Worm (Caenorhabditis elegans): Measurements from ENCODE around the gene nhr-3.
A peak's percentile ranks its signal among the peaks of the same experiment; 100 is the strongest.

nhr-3 gene

ce11 chrX:14584335-14584734 is 26.0 kb downstream of the nhr-3 start:
- TF ChIP-seq tbx-8 (GFP tag; optimal IDR thresholded peaks at IDR 0.05) = no peak

DNA sequence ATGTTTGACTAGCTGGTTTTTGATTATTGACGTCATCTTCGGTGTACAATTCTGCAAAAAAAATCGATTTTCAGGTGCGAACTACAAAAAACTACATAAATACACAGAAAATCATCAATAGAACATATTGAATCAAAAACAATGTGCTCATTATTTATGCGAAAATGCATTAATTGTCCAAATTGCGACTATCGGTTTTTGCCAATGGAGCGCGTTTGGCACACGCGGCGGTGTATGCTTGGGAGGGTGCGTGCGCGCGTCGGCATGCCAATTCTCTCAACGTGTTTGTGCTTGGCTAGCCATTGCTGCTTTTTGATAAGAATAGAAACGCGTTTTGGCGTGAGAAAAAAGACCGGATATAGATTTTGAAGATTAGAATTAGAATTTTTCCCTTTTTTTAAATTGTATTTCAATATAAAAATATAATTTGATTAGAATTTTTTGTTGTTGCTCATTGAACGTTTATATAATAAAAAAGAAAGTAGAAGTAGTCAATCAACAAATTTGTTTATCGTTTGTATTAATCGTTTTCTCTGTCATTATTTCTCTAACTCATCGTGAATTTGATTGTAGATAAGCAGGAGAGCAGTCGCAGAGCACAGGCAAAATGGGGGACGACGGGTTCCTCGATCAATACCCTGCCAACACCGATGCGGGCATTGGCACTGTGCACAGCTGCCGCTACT is 30.9 kb downstream of the nhr-3 start, which contains the start of the genes C44H4.4 and tap-1:
C44H4.4 (minus strand) TSS at position 51 of the 686 bp plus-strand sequence.
tap-1 (plus strand) TSS at position 574 of the 686 bp plus-strand sequence.
- TF ChIP-seq ces-1 (GFP tag; optimal IDR thresholded peaks at IDR 0.05) (peak; percentile 65), M03D4.4 (tag; optimal IDR thresholded peaks at IDR 0.05) (no peak), ceh-39 (tag; optimal IDR thresholded peaks at IDR 0.05) (peak; percentile 65), pha-4 (tag; optimal IDR thresholded peaks at IDR 0.05) (no peak), ham-2 (GFP tag; optimal IDR thresholded peaks at IDR 0.05) (peak; percentile 17), mep-1 (tag; optimal IDR thresholded peaks at IDR 0.05) (peak; percentile 66)

DNA sequence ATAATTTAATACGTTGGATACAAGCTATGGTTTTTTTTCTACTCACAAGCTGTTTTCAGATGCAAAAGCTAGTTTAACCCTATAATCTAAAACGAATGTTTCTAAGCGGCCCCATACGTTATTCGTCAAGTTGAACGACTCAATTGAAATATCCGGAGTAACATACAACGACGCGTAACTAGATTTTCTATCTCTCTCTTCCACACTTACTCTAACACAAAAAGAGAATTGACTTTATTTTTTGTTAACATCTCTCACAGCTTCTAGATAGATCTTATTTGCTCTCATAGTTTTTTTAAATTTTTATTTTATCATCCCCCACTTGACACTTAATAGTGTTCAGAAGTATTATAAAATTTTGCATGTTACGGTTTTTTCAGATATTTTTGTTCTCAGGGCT is 34.9 kb downstream of the nhr-3 start:
- TF ChIP-seq M03D4.4 (tag; optimal IDR thresholded peaks at IDR 0.05) = no peak
- peak; percentile 95 for TF ChIP-seq ces-1 (GFP tag; optimal IDR thresholded peaks at IDR 0.05)

ce11 chrX:14594825-14595224 is 36.5 kb downstream of the nhr-3 start, which contains the start of gene C44H4.8:
Gene C44H4.8 (plus strand): TSS chrX:14595125.
- TF ChIP-seq lin-13 (tag; optimal IDR thresholded peaks at IDR 0.05) = no peak
- no peak for TF ChIP-seq ces-1 (GFP tag; optimal IDR thresholded peaks at IDR 0.05)
- TF ChIP-seq flh-1 (GFP tag; optimal IDR thresholded peaks at IDR 0.05) = no peak
- TF ChIP-seq snpc-4 (tag; optimal IDR thresholded peaks at IDR 0.05) = no peak
- TF ChIP-seq ceh-39 (tag; optimal IDR thresholded peaks at IDR 0.05) = no peak
- no peak for TF ChIP-seq tbx-8 (GFP tag; optimal IDR thresholded peaks at IDR 0.05)
- TF ChIP-seq ztf-11 (tag; optimal IDR thresholded peaks at IDR 0.05) = no peak
- no peak for TF ChIP-seq elt-1 (tag; optimal IDR thresholded peaks at IDR 0.05; ENCODE audit: borderline replicate concordance, insufficient read depth)

DNA sequence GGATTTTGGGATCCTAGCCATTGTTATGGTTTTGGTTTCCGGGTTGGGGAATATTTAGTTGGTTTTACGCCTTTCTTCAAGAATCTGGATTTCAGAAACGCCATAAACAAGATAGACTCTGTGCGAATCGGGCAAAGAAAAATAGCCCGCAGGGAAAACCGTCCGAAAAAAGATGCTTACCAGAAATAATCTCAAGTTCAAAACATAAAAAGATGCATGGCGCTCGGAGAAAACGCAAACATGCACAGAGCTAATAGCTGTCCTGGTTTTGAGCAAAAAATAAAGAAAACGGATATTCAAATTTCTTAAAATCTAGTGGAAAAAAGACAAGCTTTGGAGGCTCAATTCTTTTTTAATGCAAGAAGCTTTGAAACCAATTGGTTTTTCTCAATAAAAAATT is 40.9 kb downstream of the nhr-3 start, which contains the start of gene C44H4.6:
C44H4.6 (minus strand) TSS at position 101 of the 400 bp plus-strand sequence.
- TF ChIP-seq hlh-1 (tag; optimal IDR thresholded peaks at IDR 0.05) = no peak

- TF ChIP-seq M03D4.4 (tag; optimal IDR thresholded peaks at IDR 0.05) (peak; percentile 24), nhr-237 (tag; optimal IDR thresholded peaks at IDR 0.05) (no peak), cnd-1 (tag; optimal IDR thresholded peaks at IDR 0.05) (no peak), zip-8 (tag; optimal IDR thresholded peaks at IDR 0.05) (no peak), hlh-1 (tag; optimal IDR thresholded peaks at IDR 0.05) (no peak), lin-32 (GFP tag; optimal IDR thresholded peaks at IDR 0.05) (no peak), unc-120 (tag; optimal IDR thresholded peaks at IDR 0.05; ENCODE audit: poor library complexity, severe bottlenecking) (no peak), ces-1 (GFP tag; optimal IDR thresholded peaks at IDR 0.05) (peak; percentile 51), mep-1 (tag; optimal IDR thresholded peaks at IDR 0.05) (peak; percentile 65), unc-62 (GFP tag; optimal IDR thresholded peaks at IDR 0.05) (peak; percentile 24), ham-2 (GFP tag; optimal IDR thresholded peaks at IDR 0.05) (peak; percentile 46), elt-3 (tag; optimal IDR thresholded peaks at IDR 0.05) (no peak), elt-1 (tag; optimal IDR thresholded peaks at IDR 0.05; ENCODE audit: borderline replicate concordance, insufficient read depth) (no peak), tbx-8 (GFP tag; optimal IDR thresholded peaks at IDR 0.05) (no peak), snpc-4 (tag; optimal IDR thresholded peaks at IDR 0.05) (no peak), nhr-28 (tag; optimal IDR thresholded peaks at IDR 0.05) (no peak), drap-1 (GFP tag; optimal IDR thresholded peaks at IDR 0.05) (peak; percentile 44), mab-5 (tag; optimal IDR thresholded peaks at IDR 0.05) (no peak), mls-2 (tag; optimal IDR thresholded peaks at IDR 0.05) (peak; percentile 62), unc-39 (tag; optimal IDR thresholded peaks at IDR 0.05) (no peak), ceh-39 (tag; optimal IDR thresholded peaks at IDR 0.05) (no peak), nhr-76 (tag; optimal IDR thresholded peaks at IDR 0.05) (no peak), blmp-1 (tag; optimal IDR thresholded peaks at IDR 0.05) (no peak), lin-13 (tag; optimal IDR thresholded peaks at IDR 0.05) (peak; percentile 47), sem-2 (GFP tag; optimal IDR thresholded peaks at IDR 0.05) (no peak), ztf-11 (tag; optimal IDR thresholded peaks at IDR 0.05) (peak; percentile 31), flh-1 (GFP tag; optimal IDR thresholded peaks at IDR 0.05) (no peak), pha-4 (tag; optimal IDR thresholded peaks at IDR 0.05) (peak; percentile 96), ceh-83 (GFP tag; optimal IDR thresholded peaks at IDR 0.05) (peak; percentile 61), bed-3 (GFP tag; optimal IDR thresholded peaks at IDR 0.05) (no peak), nhr-12 (tag; optimal IDR thresholded peaks at IDR 0.05) (no peak), nhr-2 (tag; optimal IDR thresholded peaks at IDR 0.05) (peak; percentile 14), lsy-2 (tag; optimal IDR thresholded peaks at IDR 0.05) (peak; percentile 31), sptf-1 (tag; optimal IDR thresholded peaks at IDR 0.05) (peak; percentile 13), ceh-43 (GFP tag; optimal IDR thresholded peaks at IDR 0.05) (peak; percentile 28)
These were observed 44.4 kb downstream of the nhr-3 start, which contains the start of gene eor-2 for ce11 chrX:14602676-14603075. Gene eor-2 (plus strand): TSS chrX:14603017.

All from whole organism, mixed stage, embryonic.